Worm (Caenorhabditis elegans) whole organism, early embryonic: ENCODE data around the gene T24E12.12.
"Not testable (repeated sequence)": the region's sequence is repeated elsewhere in the genome, so short reads cannot be mapped to it uniquely, and the experiment has no call there.

Experiments
- B0310.2 ChIP-seq: sonication (generic microtip); optimal IDR thresholded peaks from 2 replicates; lab custom pipeline; 2016; ENCODE audit warnings: mild to moderate bottlenecking, missing genetic modification characterization, missing compliant biosample characterization
- F13C5.2 ChIP-seq: sonication (generic microtip); optimal IDR thresholded peaks from 2 replicates; lab custom pipeline; 2017; ENCODE audit warnings: mild to moderate bottlenecking, missing genetic modification characterization, inconsistent platforms, missing compliant biosample characterization
- aly-1 ChIP-seq: sonication (generic microtip); optimal IDR thresholded peaks from 2 replicates; lab custom pipeline; 2016; ENCODE audit warnings: missing genetic modification characterization, missing compliant biosample characterization
- ama-1 ChIP-seq: fragments of 150-350 bp; optimal IDR thresholded peaks from 2 replicates; lab custom pipeline; 2014
- ceh-13 ChIP-seq: fragments of 200-800 bp; sonication (Bioruptor generic); optimal IDR thresholded peaks from 2 replicates; lab custom pipeline; 2018; ENCODE audit warnings: mild to moderate bottlenecking, missing genetic modification characterization, missing compliant biosample characterization
- ceh-36 ChIP-seq: sonication (generic microtip); optimal IDR thresholded peaks from 2 replicates; lab custom pipeline; 2016; ENCODE audit warnings: missing genetic modification characterization, inconsistent platforms, missing compliant biosample characterization
- ets-7 ChIP-seq: sonication (generic microtip); optimal IDR thresholded peaks from 2 replicates; lab custom pipeline; 2016; ENCODE audit warnings: missing genotype, missing genetic modification characterization, missing compliant biosample characterization
- flt-1 ChIP-seq: fragments of 200-800 bp; sonication (Bioruptor generic); IDR thresholded peaks from 2 replicates; pipeline ENCODE4 v1.3.6; 2022; ENCODE audit warnings: missing genetic modification characterization, missing compliant biosample characterization
- hmbx-1 ChIP-seq: sonication (generic microtip); optimal IDR thresholded peaks from 2 replicates; lab custom pipeline; 2016; ENCODE audit warnings: mild to moderate bottlenecking, missing genetic modification characterization, missing compliant biosample characterization
- hmg-4 ChIP-seq: fragments of 200-800 bp; sonication (Bioruptor generic); optimal IDR thresholded peaks from 2 replicates; lab custom pipeline; 2018; ENCODE audit warnings: mild to moderate bottlenecking, missing genetic modification characterization, missing compliant biosample characterization
- hnd-1 ChIP-seq: sonication (generic microtip); optimal IDR thresholded peaks from 2 replicates; lab custom pipeline; 2016; ENCODE audit warnings: missing genetic modification characterization, missing compliant biosample characterization
- pes-1 ChIP-seq: fragments of 200-800 bp; sonication (Bioruptor generic); IDR thresholded peaks from 2 replicates; pipeline ENCODE4 v1.3.6; 2022; ENCODE audit warnings: missing genetic modification reagents, missing genetic modification characterization, missing compliant biosample characterization
- scrt-1 ChIP-seq: fragments of 200-800 bp; sonication (Bioruptor generic); IDR thresholded peaks from 2 replicates; pipeline ENCODE4 v1.3.6; 2022; ENCODE audit warnings: missing genetic modification characterization, missing compliant biosample characterization
- sea-1 ChIP-seq: fragments of 200-800 bp; sonication (Bioruptor generic); conservative IDR thresholded peaks from 2 replicates; pipeline ENCODE4 v1.3.6; 2022; ENCODE audit warnings: missing genetic modification characterization, missing compliant biosample characterization
- tbx-11 ChIP-seq: fragments of 200-800 bp; sonication (Bioruptor generic); IDR thresholded peaks from 2 replicates; pipeline ENCODE4 v1.3.6; 2022; ENCODE audit warnings: missing genetic modification characterization, missing compliant biosample characterization
- tbx-37 ChIP-seq: fragments of 200-800 bp; sonication (Bioruptor generic); conservative IDR thresholded peaks from 2 replicates; pipeline ENCODE4 v1.3.6; 2022; ENCODE audit warnings: missing genetic modification reagents, missing genetic modification characterization, missing compliant biosample characterization
- tra-4 ChIP-seq: sonication (generic microtip); optimal IDR thresholded peaks from 2 replicates; lab custom pipeline; 2017; ENCODE audit warnings: missing genetic modification characterization, missing compliant biosample characterization

T24E12.12 gene

DNA sequence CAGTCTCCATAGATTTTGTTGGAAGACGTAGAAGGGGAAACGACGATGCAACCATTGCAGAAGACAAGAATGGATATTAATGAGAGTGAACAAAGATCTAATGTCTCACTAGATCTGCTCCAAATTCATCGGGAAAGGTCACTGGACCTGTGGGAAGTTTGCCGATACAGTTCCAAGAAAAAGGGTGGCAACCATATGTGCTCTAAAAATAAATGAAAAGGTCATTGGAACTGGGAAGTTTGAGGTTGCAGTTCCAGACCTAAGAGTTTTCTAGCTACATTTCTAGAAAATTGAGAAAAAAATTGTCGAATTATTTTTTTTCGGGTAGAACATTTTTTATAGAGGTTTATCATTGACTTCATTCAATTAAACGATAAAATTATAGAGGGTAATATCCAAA lies 11.7 kb upstream of the T24E12.12 start, which contains the start of gene fbxb-92:
TSS of gene fbxb-92 (minus strand) at position 101 of the 400 bp plus-strand sequence.
- TF ChIP-seq hmg-4 (no peak), tbx-37 (GFP tag; lab: Robert Waterston, UW) (no peak), ceh-13 (GFP tag; lab: Kevin White, UChicago) (no peak), F13C5.2 (tag; lab: Kevin White, UChicago) (no peak), pes-1 (no peak), ceh-36 (tag; lab: Kevin White, UChicago) (no peak), tra-4 (tag; lab: Kevin White, UChicago) (no peak), tbx-11 (no peak), ets-7 (tag; lab: Kevin White, UChicago) (no peak), flt-1 (GFP tag; lab: Robert Waterston, UW) (no peak), ama-1 (no peak), aly-1 (tag; lab: Kevin White, UChicago) (no peak)

ce11 chrII:3748719-3749118 lies 10.4 kb upstream of the T24E12.12 start, which contains the start of gene fbxb-90:
Gene fbxb-90, minus strand, starts transcription at chrII:3748819.
- TF ChIP-seq F13C5.2 (tag; lab: Kevin White, UChicago) (no peak), B0310.2 (no peak), hmbx-1 (no peak), sea-1 (GFP tag; lab: Robert Waterston, UW) (no peak), tra-4 (tag; lab: Kevin White, UChicago) (no peak), ceh-36 (tag; lab: Kevin White, UChicago) (no peak), ceh-13 (GFP tag; lab: Kevin White, UChicago) (no peak), ets-7 (tag; lab: Kevin White, UChicago) (no peak), ama-1 (no peak), hnd-1 (no peak), aly-1 (tag; lab: Kevin White, UChicago) (no peak), scrt-1 (GFP tag; lab: Robert Waterston, UW) (no peak), tbx-37 (GFP tag; lab: Robert Waterston, UW) (no peak), pes-1 (no peak), hmg-4 (no peak), tbx-11 (no peak), flt-1 (GFP tag; lab: Robert Waterston, UW) (no peak)

ce11 chrII:3750685-3751084 lies 8.4 kb upstream of the T24E12.12 start, which contains the start of gene fbxb-91:
Gene fbxb-91, minus strand, starts transcription at chrII:3750785.
- no peak for TF ChIP-seq ceh-36 (tag; lab: Kevin White, UChicago)
- TF ChIP-seq tbx-37 (GFP tag; lab: Robert Waterston, UW): no peak
- TF ChIP-seq hmbx-1: no peak
- TF ChIP-seq pes-1: no peak
- TF ChIP-seq B0310.2: no peak
- no peak for TF ChIP-seq tbx-11
- no peak for TF ChIP-seq F13C5.2 (tag; lab: Kevin White, UChicago)
- TF ChIP-seq sea-1 (GFP tag; lab: Robert Waterston, UW): no peak
- no peak for TF ChIP-seq scrt-1 (GFP tag; lab: Robert Waterston, UW)
- no peak for TF ChIP-seq hnd-1
- no peak for TF ChIP-seq tra-4 (tag; lab: Kevin White, UChicago)

DNA sequence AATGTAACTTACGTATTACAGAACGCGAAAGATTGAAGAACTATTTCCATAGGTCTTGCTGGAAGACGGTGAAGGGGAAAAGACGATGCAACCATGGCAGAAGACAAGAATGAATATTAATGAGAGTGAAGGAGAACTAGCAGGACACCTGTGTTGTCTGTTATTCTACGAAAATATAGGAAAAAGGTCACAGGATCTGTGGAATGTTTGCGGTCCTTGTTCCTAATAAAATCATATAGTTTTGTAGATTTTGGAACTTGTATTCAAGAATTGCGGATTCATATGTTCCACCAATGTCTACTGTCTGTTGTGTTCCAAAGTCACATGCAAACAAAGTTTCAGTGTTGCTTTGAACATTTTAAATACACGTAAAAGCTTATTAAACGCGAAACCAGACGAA lies 6.9 kb upstream of the T24E12.12 start, which contains the start of gene sdz-11:
TSS of gene sdz-11 (minus strand) at position 101 of the 400 bp plus-strand sequence.
- TF ChIP-seq hmg-4: no peak
- TF ChIP-seq ama-1: no peak
- no peak for TF ChIP-seq scrt-1 (GFP tag; lab: Robert Waterston, UW)
- no peak for TF ChIP-seq ets-7 (tag; lab: Kevin White, UChicago)

DNA sequence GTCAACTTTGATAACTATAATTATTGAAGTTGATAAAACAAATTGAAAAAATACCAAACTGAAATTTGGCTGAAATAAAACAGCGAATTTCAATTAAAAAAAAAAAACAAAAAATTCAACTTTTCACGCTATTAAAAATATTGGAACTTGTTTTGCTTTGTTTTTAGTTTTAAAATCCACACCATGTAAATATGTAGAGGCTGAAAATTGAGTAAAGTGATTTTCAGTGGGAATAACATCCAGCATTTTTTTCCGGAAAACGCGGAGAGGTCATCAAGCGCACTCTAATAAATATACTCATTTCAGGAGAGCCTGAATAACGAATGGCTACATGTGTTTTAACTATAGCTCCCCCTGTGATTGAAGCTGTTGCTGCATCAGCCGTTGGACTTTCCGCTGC lies 5.5 kb upstream of the T24E12.12 start, which contains the start of gene rcd-1:
TSS of gene rcd-1 (plus strand) at position 301 of the 400 bp plus-strand sequence.
- TF ChIP-seq F13C5.2 (tag; lab: Kevin White, UChicago) (no peak), tbx-11 (no peak), sea-1 (GFP tag; lab: Robert Waterston, UW) (no peak), flt-1 (GFP tag; lab: Robert Waterston, UW) (no peak), tra-4 (tag; lab: Kevin White, UChicago) (no peak), pes-1 (no peak), scrt-1 (GFP tag; lab: Robert Waterston, UW) (no peak), hnd-1 (no peak), ceh-13 (GFP tag; lab: Kevin White, UChicago) (no peak), B0310.2 (no peak), hmg-4 (no peak), hmbx-1 (no peak)

ce11 chrII:3757499-3757898 lies 1.6 kb upstream of the T24E12.12 start, which contains the start of gene srx-111:
Gene srx-111, plus strand, starts transcription at chrII:3757799.
- no peak for TF ChIP-seq B0310.2
- TF ChIP-seq scrt-1 (GFP tag; lab: Robert Waterston, UW): no peak
- TF ChIP-seq ceh-36 (tag; lab: Kevin White, UChicago): no peak
- TF ChIP-seq flt-1 (GFP tag; lab: Robert Waterston, UW): no peak
- TF ChIP-seq pes-1: no peak
- TF ChIP-seq tra-4 (tag; lab: Kevin White, UChicago): no peak
- no peak for TF ChIP-seq hmbx-1
- no peak for TF ChIP-seq hmg-4
- no peak for TF ChIP-seq F13C5.2 (tag; lab: Kevin White, UChicago)
- TF ChIP-seq hnd-1: no peak
- no peak for TF ChIP-seq aly-1 (tag; lab: Kevin White, UChicago)
- no peak for TF ChIP-seq ama-1
- no peak for TF ChIP-seq tbx-37 (GFP tag; lab: Robert Waterston, UW)
- no peak for TF ChIP-seq tbx-11
- TF ChIP-seq ceh-13 (GFP tag; lab: Kevin White, UChicago): no peak
- TF ChIP-seq sea-1 (GFP tag; lab: Robert Waterston, UW): no peak
- TF ChIP-seq ets-7 (tag; lab: Kevin White, UChicago): no peak

- not testable (repeated sequence) for TF ChIP-seq tra-4 (tag; lab: Kevin White, UChicago); scrt-1 (GFP tag; lab: Robert Waterston, UW); F13C5.2 (tag; lab: Kevin White, UChicago)
Observed at ce11 chrII:3761599-3761998, 2.5 kb downstream of the T24E12.12 start, which contains the start of gene T24E12.6. Gene T24E12.6, minus strand, starts transcription at chrII:3761699.

- TF ChIP-seq tbx-37 (GFP tag; lab: Robert Waterston, UW) (no peak), ceh-13 (GFP tag; lab: Kevin White, UChicago) (no peak), ets-7 (tag; lab: Kevin White, UChicago) (no peak)
Observed at ce11 chrII:3764486-3764885, 5.4 kb downstream of the T24E12.12 start, which contains the start of gene srx-112. Gene srx-112, minus strand, starts transcription at chrII:3764586.
